Worm (Caenorhabditis elegans): Measurements from ENCODE around the gene inos-1.

Gene inos-1

DNA sequence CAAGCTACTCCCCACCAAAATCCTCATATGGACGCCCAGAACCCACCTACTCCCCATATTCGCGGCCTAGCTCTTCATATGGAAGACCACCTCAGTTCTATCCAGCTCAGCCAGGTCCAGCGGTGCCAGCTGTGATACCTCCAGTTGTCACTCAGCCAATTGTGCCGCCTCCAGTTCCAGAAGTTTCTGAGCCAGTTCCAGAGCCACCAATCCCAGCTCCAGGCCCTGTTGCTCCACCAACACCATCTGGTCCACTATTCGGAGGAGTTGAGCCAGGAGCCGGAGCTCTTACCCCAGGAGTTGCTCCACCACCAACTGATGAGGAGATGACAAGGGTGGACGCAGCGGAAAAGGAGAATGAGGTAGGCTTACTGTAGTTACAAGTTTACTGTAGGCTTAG is 21.5 kb upstream of the inos-1 start:
- TF ChIP-seq klf-2 (GFP tag; conservative IDR thresholded peaks at IDR 0.05), result no peak
- TF ChIP-seq T22C8.4 (GFP tag; IDR thresholded peaks at IDR 0.05), result no peak
- no peak for TF ChIP-seq cog-1 (tag; optimal IDR thresholded peaks at IDR 0.05)
- TF ChIP-seq tab-1 (GFP tag; IDR thresholded peaks at IDR 0.05), result 0 out of 2 replicates have a peak, but pooled peaks have one; percentile 24
- no peak for TF ChIP-seq ref-1 (GFP tag; conservative IDR thresholded peaks at IDR 0.05)
- TF ChIP-seq ztf-23 (GFP tag; IDR thresholded peaks at IDR 0.05), result no peak

DNA sequence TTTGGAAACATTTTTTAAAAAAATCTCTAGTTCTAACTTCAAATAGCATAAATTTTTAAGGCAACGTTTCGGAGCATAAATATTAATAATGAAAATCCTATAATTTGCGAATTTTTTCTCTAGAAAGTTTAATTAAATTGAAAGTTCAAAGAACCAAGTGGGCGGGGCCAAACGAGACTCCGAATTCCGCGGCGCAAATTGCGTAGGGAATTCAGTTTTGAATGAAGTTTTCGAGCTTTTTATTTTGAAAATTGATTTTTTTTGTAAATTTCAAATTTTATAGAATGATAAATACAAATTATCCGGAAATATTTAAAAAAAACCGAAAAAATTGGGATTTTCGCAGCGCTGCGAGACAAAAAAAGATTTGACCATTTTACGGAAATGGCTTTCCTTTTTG is 20.7 kb upstream of the inos-1 start:
- TF ChIP-seq flt-1 (GFP tag; IDR thresholded peaks at IDR 0.05) (no peak), ztf-29 (GFP tag; IDR thresholded peaks at IDR 0.05) (no peak)

DNA sequence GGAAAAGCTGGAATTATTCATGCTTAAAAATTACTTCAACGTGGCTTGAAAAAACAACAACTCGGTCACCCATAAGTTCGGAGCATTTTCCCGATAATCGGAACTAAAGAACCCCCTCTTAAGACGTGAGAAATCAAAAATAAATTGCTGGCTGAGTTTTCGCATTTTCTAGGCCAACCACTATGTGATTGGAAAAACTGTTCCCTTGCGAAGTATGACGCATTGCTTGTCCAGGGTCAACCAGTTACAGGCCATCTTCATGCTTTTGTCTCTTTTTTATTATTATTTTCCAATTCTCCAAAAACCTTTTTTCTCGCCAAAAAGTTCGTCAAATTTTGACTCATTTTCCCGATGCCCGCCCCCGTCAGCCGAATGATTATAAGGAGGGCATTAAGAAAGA is 20.0 kb upstream of the inos-1 start, which contains the start of gene F13D12.3:
F13D12.3 (plus strand) TSS at position 301 of the 400 bp plus-strand sequence.
- TF ChIP-seq cog-1 (tag; optimal IDR thresholded peaks at IDR 0.05), result no peak
- TF ChIP-seq T22C8.4 (GFP tag; IDR thresholded peaks at IDR 0.05), result no peak
- TF ChIP-seq med-1 (GFP tag; optimal IDR thresholded peaks at IDR 0.05; ENCODE audit: insufficient read depth), result no peak
- no peak for TF ChIP-seq klf-2 (GFP tag; conservative IDR thresholded peaks at IDR 0.05)
- no peak for TF ChIP-seq ref-1 (GFP tag; conservative IDR thresholded peaks at IDR 0.05)
- no peak for TF ChIP-seq flt-1 (GFP tag; IDR thresholded peaks at IDR 0.05)
- no peak for TF ChIP-seq ztf-23 (GFP tag; IDR thresholded peaks at IDR 0.05)
- TF ChIP-seq ztf-29 (GFP tag; IDR thresholded peaks at IDR 0.05), result no peak
- no peak for TF ChIP-seq tab-1 (GFP tag; IDR thresholded peaks at IDR 0.05)

DNA sequence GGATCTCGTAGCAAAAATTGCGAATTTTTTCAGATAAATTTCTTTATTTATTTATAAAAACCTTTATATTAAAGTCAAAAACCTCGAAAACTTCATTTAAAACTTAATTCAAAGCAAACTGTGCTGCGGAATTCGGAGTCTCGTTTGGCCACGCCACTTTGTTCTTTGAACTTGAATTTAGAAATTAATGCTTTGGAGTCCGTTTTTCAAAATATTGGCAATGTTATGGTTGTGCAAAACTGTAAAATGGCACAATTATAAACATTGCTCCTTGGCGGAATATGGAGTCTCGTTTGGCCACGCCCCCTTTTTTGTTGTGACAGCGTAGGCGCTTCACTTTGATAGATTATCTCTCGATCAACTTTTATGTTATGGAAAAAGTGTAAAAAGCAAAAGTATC is 19.4 kb upstream of the inos-1 start:
- TF ChIP-seq tab-1 (GFP tag; IDR thresholded peaks at IDR 0.05) (no peak), T22C8.4 (GFP tag; IDR thresholded peaks at IDR 0.05) (no peak), ztf-23 (GFP tag; IDR thresholded peaks at IDR 0.05) (no peak), ztf-29 (GFP tag; IDR thresholded peaks at IDR 0.05) (no peak), cog-1 (tag; optimal IDR thresholded peaks at IDR 0.05) (no peak), flt-1 (GFP tag; IDR thresholded peaks at IDR 0.05) (no peak), med-1 (GFP tag; optimal IDR thresholded peaks at IDR 0.05; ENCODE audit: insufficient read depth) (no peak), klf-2 (GFP tag; conservative IDR thresholded peaks at IDR 0.05) (no peak), ref-1 (GFP tag; conservative IDR thresholded peaks at IDR 0.05) (no peak)

DNA sequence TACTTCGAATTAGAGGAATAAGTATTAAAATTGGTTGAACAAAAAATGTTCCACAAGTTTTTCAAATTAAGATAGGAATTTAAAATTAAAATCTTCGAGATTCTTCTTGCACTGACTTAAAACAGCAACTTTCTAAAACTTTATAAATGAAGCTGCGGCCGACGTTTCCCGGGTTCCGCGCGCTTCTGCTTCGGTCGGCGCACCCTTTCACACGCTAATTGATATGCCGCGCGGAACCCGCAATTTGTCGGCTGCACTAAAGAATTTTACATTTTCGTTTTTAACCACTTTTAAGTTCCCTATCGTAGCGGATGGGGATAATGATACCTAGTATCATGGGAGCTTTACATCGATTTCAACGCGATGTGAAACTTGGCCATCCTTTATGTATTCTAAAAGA is 14.6 kb upstream of the inos-1 start:
- TF ChIP-seq T22C8.4 (GFP tag; IDR thresholded peaks at IDR 0.05) (no peak), klf-2 (GFP tag; conservative IDR thresholded peaks at IDR 0.05) (no peak), med-1 (GFP tag; optimal IDR thresholded peaks at IDR 0.05; ENCODE audit: insufficient read depth) (no peak), ztf-29 (GFP tag; IDR thresholded peaks at IDR 0.05) (no peak), ref-1 (GFP tag; conservative IDR thresholded peaks at IDR 0.05) (no peak), tab-1 (GFP tag; IDR thresholded peaks at IDR 0.05) (no peak), ztf-23 (GFP tag; IDR thresholded peaks at IDR 0.05) (no peak)

DNA sequence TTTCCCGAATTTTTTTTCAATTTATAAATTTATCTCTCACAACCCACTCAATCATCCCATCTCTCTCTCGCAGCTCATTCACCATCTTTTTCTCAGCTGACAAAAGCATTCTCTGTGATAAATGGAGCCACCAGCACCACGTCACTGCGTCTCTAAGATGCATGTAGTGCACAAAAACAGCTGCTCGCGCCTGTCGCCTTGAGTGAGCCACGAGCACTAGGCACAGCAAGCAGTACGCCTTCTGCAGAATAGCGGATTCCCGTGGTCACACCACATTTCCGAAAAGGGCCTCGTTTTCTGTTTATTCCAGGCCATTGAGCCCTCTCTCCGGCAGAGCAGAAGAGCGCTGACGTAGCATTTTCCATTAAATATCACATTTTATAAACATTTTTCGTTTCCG is 13.5 kb upstream of the inos-1 start, which contains the start of gene F13D12.10:
F13D12.10 (plus strand) TSS at position 231 of the 400 bp plus-strand sequence.
- TF ChIP-seq flt-1 (GFP tag; IDR thresholded peaks at IDR 0.05), result no peak
- no peak for TF ChIP-seq tab-1 (GFP tag; IDR thresholded peaks at IDR 0.05)

ce11 chrII:11710771-11711170 is 10.7 kb upstream of the inos-1 start:
- TF ChIP-seq klf-2 (GFP tag; conservative IDR thresholded peaks at IDR 0.05) (no peak), flt-1 (GFP tag; IDR thresholded peaks at IDR 0.05) (no peak), T22C8.4 (GFP tag; IDR thresholded peaks at IDR 0.05) (no peak), ref-1 (GFP tag; conservative IDR thresholded peaks at IDR 0.05) (no peak), tab-1 (GFP tag; IDR thresholded peaks at IDR 0.05) (no peak), ztf-23 (GFP tag; IDR thresholded peaks at IDR 0.05) (no peak), cog-1 (tag; optimal IDR thresholded peaks at IDR 0.05) (no peak)

- TF ChIP-seq ztf-23 (GFP tag; IDR thresholded peaks at IDR 0.05), result no peak
- no peak for TF ChIP-seq tab-1 (GFP tag; IDR thresholded peaks at IDR 0.05)
Observed at ce11 chrII:11709464-11709863, 9.4 kb upstream of the inos-1 start, which contains the start of gene fcmt-1. TSS of gene fcmt-1 (minus strand) at chrII:11709564.

ce11 chrII:11705787-11706186 is 5.7 kb upstream of the inos-1 start, which contains the start of gene VF13D12L.3:
TSS of gene VF13D12L.3 (plus strand) at chrII:11706009.
- no peak for TF ChIP-seq ztf-23 (GFP tag; IDR thresholded peaks at IDR 0.05)
- TF ChIP-seq cog-1 (tag; optimal IDR thresholded peaks at IDR 0.05), result no peak
- TF ChIP-seq klf-2 (GFP tag; conservative IDR thresholded peaks at IDR 0.05), result no peak
- TF ChIP-seq tab-1 (GFP tag; IDR thresholded peaks at IDR 0.05), result no peak
- TF ChIP-seq ztf-29 (GFP tag; IDR thresholded peaks at IDR 0.05), result no peak
- no peak for TF ChIP-seq ref-1 (GFP tag; conservative IDR thresholded peaks at IDR 0.05)
- no peak for TF ChIP-seq flt-1 (GFP tag; IDR thresholded peaks at IDR 0.05)
- no peak for TF ChIP-seq T22C8.4 (GFP tag; IDR thresholded peaks at IDR 0.05)
- no peak for TF ChIP-seq med-1 (GFP tag; optimal IDR thresholded peaks at IDR 0.05; ENCODE audit: insufficient read depth)

- TF ChIP-seq T22C8.4 (GFP tag; IDR thresholded peaks at IDR 0.05), result no peak
- no peak for TF ChIP-seq flt-1 (GFP tag; IDR thresholded peaks at IDR 0.05)
- no peak for TF ChIP-seq med-1 (GFP tag; optimal IDR thresholded peaks at IDR 0.05; ENCODE audit: insufficient read depth)
- TF ChIP-seq tab-1 (GFP tag; IDR thresholded peaks at IDR 0.05), result no peak
- TF ChIP-seq klf-2 (GFP tag; conservative IDR thresholded peaks at IDR 0.05), result no peak
- TF ChIP-seq ztf-29 (GFP tag; IDR thresholded peaks at IDR 0.05), result no peak
- TF ChIP-seq ref-1 (GFP tag; conservative IDR thresholded peaks at IDR 0.05), result no peak
- no peak for TF ChIP-seq ztf-23 (GFP tag; IDR thresholded peaks at IDR 0.05)
- TF ChIP-seq cog-1 (tag; optimal IDR thresholded peaks at IDR 0.05), result no peak
Observed at ce11 chrII:11700635-11701034, 535 bp upstream of the inos-1 start.

DNA sequence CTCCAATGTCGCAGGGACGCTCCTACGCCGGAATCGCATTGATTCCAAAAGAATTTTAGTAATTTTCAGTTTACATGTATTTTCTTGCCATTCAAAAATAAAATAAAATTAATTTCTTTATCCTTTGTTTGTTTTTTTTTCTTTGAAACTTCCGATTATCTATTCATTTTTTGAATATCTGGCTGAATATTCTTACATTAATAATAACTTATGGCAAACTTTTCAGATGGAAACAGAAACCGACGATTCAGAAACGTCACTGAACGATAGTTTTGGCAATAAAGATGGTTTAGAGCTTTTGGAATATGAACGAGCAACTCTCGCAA is 4.2 kb downstream of the inos-1 start, which contains the start of gene xpf-1:
xpf-1 (plus strand) TSS at position 227 of the 326 bp plus-strand sequence.
- TF ChIP-seq ztf-29 (GFP tag; IDR thresholded peaks at IDR 0.05), result no peak
- TF ChIP-seq ztf-23 (GFP tag; IDR thresholded peaks at IDR 0.05), result no peak
- no peak for TF ChIP-seq klf-2 (GFP tag; conservative IDR thresholded peaks at IDR 0.05)
- TF ChIP-seq ref-1 (GFP tag; conservative IDR thresholded peaks at IDR 0.05), result no peak
- TF ChIP-seq T22C8.4 (GFP tag; IDR thresholded peaks at IDR 0.05), result no peak
- TF ChIP-seq tab-1 (GFP tag; IDR thresholded peaks at IDR 0.05), result no peak
- TF ChIP-seq med-1 (GFP tag; optimal IDR thresholded peaks at IDR 0.05; ENCODE audit: insufficient read depth), result no peak
- TF ChIP-seq flt-1 (GFP tag; IDR thresholded peaks at IDR 0.05), result no peak
- TF ChIP-seq cog-1 (tag; optimal IDR thresholded peaks at IDR 0.05), result no peak
